Worm (Caenorhabditis elegans) whole organism, mixed stage, embryonic: ENCODE data around the gene ncs-5.

Experiments used
- drap-1 ChIP-seq: fragments of 200-800 bp; sonication (Bioruptor generic); optimal IDR thresholded peaks from 3 replicates; lab custom pipeline; 2018; ENCODE audit warnings: mild to moderate bottlenecking, missing genetic modification characterization, missing compliant biosample characterization
- elt-1 ChIP-seq: sonication (generic microtip); optimal IDR thresholded peaks from 2 replicates; lab custom pipeline; 2017; ENCODE audit warnings: missing genetic modification characterization, mild to moderate bottlenecking, missing compliant biosample characterization, antibody characterized with exemption, moderate library complexity, borderline replicate concordance; ENCODE audit not compliant: insufficient read depth
- elt-3 ChIP-seq: fragments of 150-350 bp; optimal IDR thresholded peaks from 2 replicates; lab custom pipeline; 2014; ENCODE audit warnings: missing biosample characterization, missing genetic modification characterization

- TF ChIP-seq elt-3 (tag; lab: Kevin White, UChicago) (no peak), drap-1 (GFP tag; lab: Kevin White, UChicago) (no peak), elt-1 (tag; lab: Kevin White, UChicago) (no peak)
Measured at ce11 chrV:18787417-18787918, 32.1 kb upstream of the ncs-5 start, which contains the start of gene Y17D7B.2.
